In the genomic region with DNA sequence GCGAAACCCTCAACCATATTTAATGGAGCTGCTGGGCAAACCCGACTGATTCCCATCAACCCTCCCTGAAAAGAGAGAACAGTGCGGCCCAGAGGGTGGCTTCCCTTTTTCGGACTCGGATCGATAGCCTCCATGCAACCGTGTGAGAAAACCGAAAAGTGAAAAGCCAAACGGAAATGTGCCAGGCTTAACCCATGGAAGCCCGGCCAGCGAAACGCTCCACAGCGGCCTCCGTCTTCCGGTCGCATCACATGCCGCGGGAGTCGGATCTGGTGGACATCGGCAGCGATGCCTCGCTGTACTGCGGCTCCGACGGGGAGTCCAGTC, we compare ENCODE assay signal across 2 fruit fly cellular contexts.
TF ChIP-seq lines count a peak whose summit lies in the region.

No protein-coding gene starts in this region.

- TF ChIP-seq CTCF in whole organism, embryonic (GFP tag; optimal IDR thresholded peaks at IDR 0.05; lab: Kevin White, UChicago): no peak

TF ChIP-seq in whole organism, adult, 20 proteins besides CTCF, POLR2A, EP300 and RAD21:
- TF ChIP-seq cnc (optimal IDR thresholded peaks at IDR 0.05; lab: Kevin White, UChicago): no peak
- peak; percentile 3 for TF ChIP-seq pad (GFP tag; optimal IDR thresholded peaks at IDR 0.05; lab: Kevin White, UChicago)

TF ChIP-seq in whole organism, embryonic, 481 proteins besides CTCF, POLR2A, EP300 and RAD21:
- TF ChIP-seq CG2116 (GFP tag; optimal IDR thresholded peaks at IDR 0.05; lab: Kevin White, UChicago): peak; percentile 53
- TF ChIP-seq Trl (optimal IDR thresholded peaks at IDR 0.05; lab: Kevin White, UChicago): peak in 1 of 2 experiments; percentile 28
- TF ChIP-seq Trl (GFP tag; optimal IDR thresholded peaks at IDR 0.05; lab: Kevin White, UChicago): no peak
- peak; percentile 31 for TF ChIP-seq CG8478 (optimal IDR thresholded peaks at IDR 0.05; lab: Kevin White, UChicago)
- TF ChIP-seq CG6854 (GFP tag; optimal IDR thresholded peaks at IDR 0.05; lab: Kevin White, UChicago): peak; percentile 4
- TF ChIP-seq CG10267 (tag; optimal IDR thresholded peaks at IDR 0.05; lab: Kevin White, UChicago): no peak
- TF ChIP-seq onecut (GFP tag; IDR thresholded peaks at IDR 0.05; lab: Robert Waterston, UW): peak; percentile 94
